Worm (Caenorhabditis elegans) whole organism, L1 larva: ENCODE results near the gene K08E5.5.

Source experiments
- C04F5.9 ChIP-seq: sonication (generic microtip); optimal IDR thresholded peaks from 2 replicates; lab custom pipeline; 2016; ENCODE audit warnings: missing genetic modification characterization, missing compliant biosample characterization
- ama-1 ChIP-seq: fragments of 150-350 bp; optimal IDR thresholded peaks from 2 replicates; lab custom pipeline; 2014
- ceh-90 ChIP-seq: sonication (generic microtip); optimal IDR thresholded peaks from 2 replicates; lab custom pipeline; 2016; ENCODE audit warnings: missing genetic modification characterization, missing compliant biosample characterization
- ces-1 ChIP-seq: fragments of 150-350 bp; optimal IDR thresholded peaks from 2 replicates; lab custom pipeline; 2014; ENCODE audit warnings: missing biosample characterization, missing genetic modification reagents, missing genetic modification characterization
- egl-27 ChIP-seq, 2 experiments: fragments of 150-350 bp in 1 of 2; sonication (generic microtip); optimal IDR thresholded peaks; 3 replicates each; lab custom pipeline; 2017 to 2018; ENCODE audit warnings: missing biosample characterization in 2 of 2, missing genetic modification characterization in 2 of 2, missing genetic modification reagents in 2 of 2
- elt-2 ChIP-seq: sonication (generic microtip); optimal IDR thresholded peaks from 2 replicates; lab custom pipeline; 2016; ENCODE audit warnings: missing genetic modification characterization, mild to moderate bottlenecking, inconsistent platforms, missing compliant biosample characterization, missing genetic modification reagents
- elt-3 ChIP-seq, 6 experiments: fragments of 150-350 bp in 1 of 6; sonication (generic microtip); optimal IDR thresholded peaks; 2 replicates each; lab custom pipeline; 2017 to 2018; ENCODE audit warnings: missing biosample characterization in 6 of 6, missing genetic modification characterization in 6 of 6, inconsistent platforms in 1 of 6
- jun-1 ChIP-seq: fragments of 150-350 bp; optimal IDR thresholded peaks from 2 replicates; lab custom pipeline; 2014; ENCODE audit warnings: missing biosample characterization, missing genetic modification reagents, missing genetic modification characterization
- lsy-2 ChIP-seq, 2 experiments: fragments of 150-350 bp; optimal IDR thresholded peaks; 2 replicates each; lab custom pipeline; 2014; ENCODE audit warnings: missing biosample characterization in 2 of 2, missing genetic modification characterization in 2 of 2
- nhr-28 ChIP-seq: fragments of 150-350 bp; optimal IDR thresholded peaks from 2 replicates; lab custom pipeline; 2014; ENCODE audit warnings: missing biosample characterization, missing genetic modification characterization
- pqm-1 ChIP-seq: sonication (generic microtip); optimal IDR thresholded peaks from 3 replicates; lab custom pipeline; 2017; ENCODE audit warnings: missing biosample characterization, missing genetic modification characterization
- snu-23 ChIP-seq: sonication (generic microtip); optimal IDR thresholded peaks from 2 replicates; lab custom pipeline; 2016; ENCODE audit warnings: missing genetic modification characterization, missing compliant biosample characterization
- unc-86 ChIP-seq: sonication (generic microtip); optimal IDR thresholded peaks from 2 replicates; lab custom pipeline; 2016; ENCODE audit warnings: missing genetic modification characterization, missing compliant biosample characterization

- TF ChIP-seq ces-1 (GFP tag; lab: Kevin White, UChicago) (no peak), elt-2 (no peak), lsy-2 (tag; optimal IDR thresholded peaks at IDR 0.05; lab: Kevin White, UChicago) (no peak), C04F5.9 (tag; lab: Kevin White, UChicago) (no peak), egl-27 (tag; optimal IDR thresholded peaks at IDR 0.05; lab: Kevin White, UChicago) (no peak), pqm-1 (tag; lab: Kevin White, UChicago) (no peak), jun-1 (no peak), elt-3 (tag; optimal IDR thresholded peaks at IDR 0.05; lab: Kevin White, UChicago) (no peak), nhr-28 (no peak), ceh-90 (tag; lab: Kevin White, UChicago) (no peak), snu-23 (GFP tag; lab: Kevin White, UChicago) (no peak), ama-1 (lab: Kevin White, UChicago) (no peak), unc-86 (tag; lab: Kevin White, UChicago) (no peak)
Observed at ce11 chrIII:10197416-10197815, 37.1 kb upstream of the K08E5.5 start, which contains the start of gene dod-6.
